Worm (Caenorhabditis elegans) whole organism, L4 larva: ENCODE results near the gene W01A11.7.

Source experiments
- F44E2.7 ChIP-seq: fragments of 200-800 bp; sonication (Bioruptor generic); IDR thresholded peaks from 2 replicates; pipeline ENCODE4 v2.1.2; 2022; ENCODE audit warnings: missing genetic modification characterization, missing compliant biosample characterization
- T20F7.1 ChIP-seq: fragments of 200-800 bp; sonication (Bioruptor generic); optimal IDR thresholded peaks from 2 replicates; lab custom pipeline; 2018; ENCODE audit warnings: mild to moderate bottlenecking, missing genetic modification characterization, missing compliant biosample characterization
- Y5F2A.4 ChIP-seq: fragments of 200-800 bp; sonication (Bioruptor generic); optimal IDR thresholded peaks from 2 replicates; lab custom pipeline; 2018; ENCODE audit warnings: mild to moderate bottlenecking, missing genetic modification characterization, missing compliant biosample characterization
- ZK546.5 ChIP-seq, 2 experiments: sonication (generic microtip); optimal IDR thresholded peaks; 2 replicates each; lab custom pipeline; 2017; ENCODE audit warnings: missing biosample characterization in 2 of 2, missing genetic modification characterization in 2 of 2
- aha-1 ChIP-seq: fragments of 150-350 bp; peaks from one replicate; lab custom pipeline; 2014; ENCODE audit warnings: missing biosample characterization, missing genetic modification characterization
- ceh-82 ChIP-seq: sonication (generic microtip); optimal IDR thresholded peaks from 2 replicates; lab custom pipeline; 2017; ENCODE audit warnings: missing biosample characterization, missing genetic modification characterization
- cey-2 ChIP-seq: sonication (generic microtip); optimal IDR thresholded peaks from 3 replicates; lab custom pipeline; 2017; ENCODE audit warnings: missing genetic modification characterization, mild to moderate bottlenecking, missing compliant biosample characterization, antibody characterized with exemption, borderline replicate concordance; ENCODE audit not compliant: insufficient read depth
- daf-16 ChIP-seq, 3 experiments: sonication (generic microtip); optimal IDR thresholded peaks; 2 replicates each; lab custom pipeline; 2016 to 2017; ENCODE audit warnings: missing genetic modification characterization in 3 of 3, missing genetic modification reagents in 3 of 3, mild to moderate bottlenecking in 2 of 3, missing compliant biosample characterization in 2 of 3, missing biosample characterization in 1 of 3, moderate library complexity in 1 of 3
- dmd-6 ChIP-seq: fragments of 200-800 bp; sonication (Bioruptor generic); IDR thresholded peaks from 2 replicates; pipeline ENCODE4 v1.3.6; 2022; ENCODE audit warnings: missing genetic modification reagents, missing genetic modification characterization, missing compliant biosample characterization
- dpl-1 ChIP-seq: fragments of 150-350 bp; optimal IDR thresholded peaks from 2 replicates; lab custom pipeline; 2014; ENCODE audit warnings: missing biosample characterization, missing genetic modification reagents, missing genetic modification characterization
- duxl-1 ChIP-seq: sonication (generic microtip); optimal IDR thresholded peaks from 2 replicates; lab custom pipeline; 2016; ENCODE audit warnings: mild to moderate bottlenecking, missing genetic modification characterization, moderate library complexity, missing compliant biosample characterization; ENCODE audit not compliant: poor library complexity
- dve-1 ChIP-seq: sonication (generic microtip); optimal IDR thresholded peaks from 2 replicates; lab custom pipeline; 2017; ENCODE audit warnings: antibody characterized with exemption, mild to moderate bottlenecking, missing genetic modification characterization, missing compliant biosample characterization; ENCODE audit not compliant: insufficient read depth
- egl-43 ChIP-seq: fragments of 200-800 bp; sonication (Bioruptor generic); IDR thresholded peaks from 2 replicates; pipeline ENCODE4 v1.3.6; 2022; ENCODE audit warnings: missing genetic modification reagents, missing genetic modification characterization, missing compliant biosample characterization
- fos-1 ChIP-seq: fragments of 150-350 bp; optimal IDR thresholded peaks from 2 replicates; lab custom pipeline; 2014; ENCODE audit warnings: missing biosample characterization, missing genetic modification characterization
- gei-8 ChIP-seq: fragments of 200-800 bp; sonication (Bioruptor generic); optimal IDR thresholded peaks from 2 replicates; lab custom pipeline; 2018; ENCODE audit warnings: mild to moderate bottlenecking, missing genetic modification characterization, missing compliant biosample characterization
- hlh-11 ChIP-seq: fragments of 200-800 bp; sonication (Bioruptor generic); optimal IDR thresholded peaks from 2 replicates; lab custom pipeline; 2018; ENCODE audit warnings: mild to moderate bottlenecking, missing genetic modification characterization, missing compliant biosample characterization
- hlh-30 ChIP-seq: sonication (generic microtip); optimal IDR thresholded peaks from 2 replicates; lab custom pipeline; 2017; ENCODE audit warnings: antibody characterized with exemption, mild to moderate bottlenecking, missing genetic modification characterization, missing compliant biosample characterization; ENCODE audit not compliant: insufficient read depth
- jun-1 ChIP-seq: fragments of 150-350 bp; optimal IDR thresholded peaks from 2 replicates; lab custom pipeline; 2014; ENCODE audit warnings: missing biosample characterization, missing genetic modification reagents, missing genetic modification characterization
- lin-1 ChIP-seq: fragments of 200-800 bp; sonication (Bioruptor generic); IDR thresholded peaks from 2 replicates; pipeline ENCODE4 v1.3.6; 2022; ENCODE audit warnings: missing genetic modification reagents, missing genetic modification characterization, missing compliant biosample characterization
- lin-15B ChIP-seq: fragments of 150-350 bp; sonication (generic microtip); optimal IDR thresholded peaks from 3 replicates; lab custom pipeline; 2014; ENCODE audit warnings: missing biosample characterization, missing genetic modification characterization
- mep-1 ChIP-seq: fragments of 150-350 bp; sonication (generic microtip); optimal IDR thresholded peaks from 3 replicates; lab custom pipeline; 2014; ENCODE audit warnings: missing biosample characterization, missing genetic modification characterization
- nhr-25 ChIP-seq: sonication (generic microtip); optimal IDR thresholded peaks from 2 replicates; lab custom pipeline; 2017; ENCODE audit warnings: missing genetic modification characterization, mild to moderate bottlenecking, missing compliant biosample characterization, antibody characterized with exemption, moderate library complexity, borderline replicate concordance; ENCODE audit not compliant: insufficient read depth
- nhr-28 ChIP-seq: fragments of 150-350 bp; optimal IDR thresholded peaks from 2 replicates; lab custom pipeline; 2014; ENCODE audit warnings: missing biosample characterization, missing genetic modification characterization
- nhr-48 ChIP-seq: sonication (generic microtip); optimal IDR thresholded peaks from 2 replicates; lab custom pipeline; 2016; ENCODE audit warnings: mild to moderate bottlenecking, missing genetic modification characterization, missing compliant biosample characterization
- nhr-6 ChIP-seq: fragments of 150-350 bp; optimal IDR thresholded peaks from 2 replicates; lab custom pipeline; 2014; ENCODE audit warnings: missing biosample characterization, missing genetic modification characterization
- nhr-76 ChIP-seq: fragments of 150-350 bp; optimal IDR thresholded peaks from 2 replicates; lab custom pipeline; 2014; ENCODE audit warnings: missing biosample characterization, missing genetic modification characterization
- nhr-77 ChIP-seq: fragments of 150-350 bp; optimal IDR thresholded peaks from 2 replicates; lab custom pipeline; 2014; ENCODE audit warnings: missing biosample characterization, missing genetic modification characterization
- pqm-1 ChIP-seq: sonication (generic microtip); optimal IDR thresholded peaks from 2 replicates; lab custom pipeline; 2017; ENCODE audit warnings: missing biosample characterization, missing genetic modification characterization
- saeg-2 ChIP-seq: fragments of 200-800 bp; sonication (Bioruptor generic); IDR thresholded peaks from 2 replicates; pipeline ENCODE4 v1.3.6; 2022; ENCODE audit warnings: missing genetic modification reagents, missing genetic modification characterization, missing compliant biosample characterization
- spr-1 ChIP-seq: sonication (generic microtip); optimal IDR thresholded peaks from 2 replicates; lab custom pipeline; 2016; ENCODE audit warnings: mild to moderate bottlenecking, missing genetic modification characterization, missing compliant biosample characterization
- unc-130 ChIP-seq: sonication (generic microtip); optimal IDR thresholded peaks from 2 replicates; lab custom pipeline; 2016; ENCODE audit warnings: missing genetic modification reagents, missing genetic modification characterization, missing compliant biosample characterization
- unc-62 ChIP-seq, 3 experiments: fragments of 150-350 bp in 1 of 3; sonication (generic microtip); optimal IDR thresholded peaks in 2 of 3; peaks in 1 of 3; 1 replicate in 1 of 3; 2 replicates in 2 of 3; lab custom pipeline; 2014 to 2017; ENCODE audit warnings: missing biosample characterization in 3 of 3, missing genetic modification characterization in 3 of 3, missing genetic modification reagents in 3 of 3, missing genotype in 1 of 3
- vab-7 ChIP-seq: fragments of 200-800 bp; sonication (Bioruptor generic); IDR thresholded peaks from 2 replicates; pipeline ENCODE4 v1.3.6; 2022; ENCODE audit warnings: missing genetic modification reagents, missing genetic modification characterization, missing compliant biosample characterization
- ztf-11 ChIP-seq: fragments of 150-350 bp; optimal IDR thresholded peaks from 2 replicates; lab custom pipeline; 2014; ENCODE audit warnings: missing biosample characterization, missing genetic modification characterization
- ztf-7 ChIP-seq: fragments of 150-350 bp; optimal IDR thresholded peaks from 2 replicates; lab custom pipeline; 2014; ENCODE audit warnings: missing biosample characterization, missing genetic modification characterization

The W01A11.7 gene

ce11 chrV:6485109-6485508 lies 20.1 kb downstream of the W01A11.7 start:
- TF ChIP-seq aha-1 (tag; lab: Kevin White, UChicago) (peak; percentile 55), lin-15B (tag; lab: Kevin White, UChicago) (no peak), nhr-28 (tag; lab: Kevin White, UChicago) (no peak)
- TF ChIP-seq, all 104 proteins: peak for 1

DNA sequence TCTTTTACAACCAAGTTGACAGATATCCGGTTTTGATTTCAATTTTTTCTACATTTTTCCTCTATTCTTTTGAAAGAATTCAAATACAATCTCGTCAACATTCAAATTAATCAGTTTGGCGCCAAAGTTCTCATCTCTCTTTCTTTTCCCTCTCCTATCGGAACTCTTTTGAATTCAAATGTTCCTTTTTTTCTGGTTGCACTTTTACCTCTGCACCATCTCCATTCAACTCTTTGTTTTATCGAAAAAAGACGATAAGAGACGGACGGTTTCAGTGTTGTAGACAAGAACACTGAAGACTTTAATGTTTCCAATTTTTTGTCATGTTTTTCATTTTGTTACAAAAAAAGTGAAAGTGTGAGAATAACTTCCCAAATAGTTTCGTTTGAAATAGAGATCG lies 29.2 kb downstream of the W01A11.7 start:
- TF ChIP-seq ceh-82 (tag; lab: Kevin White, UChicago) = no peak
- TF ChIP-seq Y5F2A.4 = no peak
- TF ChIP-seq nhr-77 = peak; percentile 43
- TF ChIP-seq fos-1 (tag; lab: Kevin White, UChicago) = no peak
- peak; percentile 90 for TF ChIP-seq pqm-1
- peak; percentile 72 for TF ChIP-seq nhr-28 (tag; lab: Kevin White, UChicago)
- TF ChIP-seq lin-1 = peak; percentile 46; the same call in 1 of the 2 replicates
- TF ChIP-seq ZK546.5 (tag; optimal IDR thresholded peaks at IDR 0.05; lab: Kevin White, UChicago) = no peak
- TF ChIP-seq T20F7.1 (GFP tag; lab: Kevin White, UChicago) = no peak
- no peak for TF ChIP-seq ztf-11 (tag; lab: Kevin White, UChicago)
- no peak for TF ChIP-seq spr-1
- TF ChIP-seq hlh-11 (tag; lab: Kevin White, UChicago) = peak; percentile 61
- TF ChIP-seq nhr-25 (tag; lab: Kevin White, UChicago) = no peak
- no peak for TF ChIP-seq ztf-7
- TF ChIP-seq F44E2.7 (GFP tag; lab: Robert Waterston, UW) = no peak
- no peak for TF ChIP-seq daf-16 (GFP tag; optimal IDR thresholded peaks at IDR 0.05; lab: Kevin White, UChicago)
- TF ChIP-seq daf-16 (tag; optimal IDR thresholded peaks at IDR 0.05; lab: Kevin White, UChicago) = peak; percentile 77
- no peak for TF ChIP-seq nhr-48 (tag; lab: Kevin White, UChicago)
- no peak for TF ChIP-seq hlh-30 (tag; lab: Kevin White, UChicago)
- TF ChIP-seq dve-1 (tag; lab: Kevin White, UChicago) = peak; percentile 83
- TF ChIP-seq dmd-6 (GFP tag; lab: Robert Waterston, UW) = peak; percentile 60
- peak; percentile 18 for TF ChIP-seq mep-1 (tag; lab: Kevin White, UChicago)
- TF ChIP-seq nhr-6 (tag; lab: Kevin White, UChicago) = no peak
- TF ChIP-seq unc-130 (GFP tag; lab: Kevin White, UChicago) = no peak
- TF ChIP-seq dpl-1 (GFP tag; lab: Kevin White, UChicago) = peak; percentile 36
- TF ChIP-seq duxl-1 (tag; lab: Kevin White, UChicago) = no peak
- no peak for TF ChIP-seq egl-43 (GFP tag; lab: Robert Waterston, UW)
- no peak for TF ChIP-seq cey-2 (tag; lab: Kevin White, UChicago)

DNA sequence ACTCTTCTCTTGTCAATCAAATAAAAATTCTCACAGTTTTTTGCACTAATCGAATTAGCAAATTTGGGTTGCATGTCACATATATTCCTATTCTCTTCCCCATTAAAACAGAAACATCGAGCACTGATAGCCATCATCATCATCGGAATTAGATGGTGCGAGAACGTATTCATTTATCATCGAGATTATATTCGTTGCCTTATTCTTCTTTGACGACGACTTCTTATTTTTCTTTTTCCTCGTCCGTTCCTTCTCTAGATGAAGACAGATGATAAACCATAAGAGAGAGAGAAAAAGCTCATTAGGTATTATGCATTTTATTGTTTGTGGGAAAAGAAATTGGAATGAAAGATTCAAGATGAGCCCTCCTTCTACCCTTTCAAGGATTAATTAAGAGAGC lies 34.0 kb downstream of the W01A11.7 start:
- no peak for TF ChIP-seq gei-8 (GFP tag; lab: Kevin White, UChicago)
- TF ChIP-seq vab-7 (GFP tag; lab: Robert Waterston, UW) = no peak
- no peak for TF ChIP-seq hlh-30 (tag; lab: Kevin White, UChicago)
- TF ChIP-seq unc-62 (GFP tag; optimal IDR thresholded peaks at IDR 0.05 in 1 of 2; lab: Kevin White, UChicago) = peak in 1 of 2 experiments; percentile 4
- TF ChIP-seq unc-62 (tag; optimal IDR thresholded peaks at IDR 0.05; lab: Kevin White, UChicago) = no peak
- TF ChIP-seq jun-1 = no peak

- TF ChIP-seq lin-15B (tag; lab: Kevin White, UChicago) = no peak
- no peak for TF ChIP-seq nhr-76 (tag; lab: Kevin White, UChicago)
- TF ChIP-seq ztf-7 = no peak
- TF ChIP-seq ceh-82 (tag; lab: Kevin White, UChicago) = no peak
- TF ChIP-seq F44E2.7 (GFP tag; lab: Robert Waterston, UW) = no peak
- TF ChIP-seq nhr-77 = no peak
- TF ChIP-seq saeg-2 (GFP tag; lab: Robert Waterston, UW) = no peak
- TF ChIP-seq, all 104 proteins: peak for 0
Measured at ce11 chrV:6467676-6468075, 37.5 kb downstream of the W01A11.7 start.
